Fruit fly (Drosophila melanogaster) whole organism, embryonic: ENCODE data around the gene CG13699.
A peak's percentile ranks its signal among the peaks of the same experiment; 100 is the strongest.

Source experiments
- CG15479 ChIP-seq: fragments of 200-800 bp; sonication (Bioruptor generic); optimal IDR thresholded peaks from 3 replicates; lab custom pipeline; 2019; ENCODE audit warnings: missing biosample characterization, mild to moderate bottlenecking, missing genetic modification characterization, moderate library complexity
- CG17802 ChIP-seq: fragments of 200-800 bp; sonication (Bioruptor generic); optimal IDR thresholded peaks from 2 replicates; lab custom pipeline; 2018; ENCODE audit warnings: missing biosample characterization, mild to moderate bottlenecking, missing genetic modification characterization, moderate library complexity
- CG18476 ChIP-seq: fragments of 200-800 bp; sonication (Bioruptor generic); optimal IDR thresholded peaks from 2 replicates; lab custom pipeline; 2016; ENCODE audit warnings: missing biosample characterization, mild to moderate bottlenecking, missing genetic modification characterization
- CG18619 ChIP-seq: fragments of 200-800 bp; sonication (Bioruptor generic); optimal IDR thresholded peaks from 3 replicates; lab custom pipeline; 2017; ENCODE audit warnings: missing biosample characterization, mild to moderate bottlenecking, missing genetic modification characterization
- CG2120 ChIP-seq: fragments of 200-800 bp; sonication (Bioruptor generic); optimal IDR thresholded peaks from 3 replicates; lab custom pipeline; 2016; ENCODE audit warnings: missing biosample characterization, missing genetic modification characterization
- CG31224 ChIP-seq: fragments of 200-800 bp; sonication (Bioruptor generic); IDR thresholded peaks from 2 replicates; pipeline ENCODE4 v1.3.6; 2022; ENCODE audit warnings: missing biosample characterization, missing genetic modification characterization
- CG34376 ChIP-seq: fragments of 200-800 bp; sonication (Bioruptor generic); optimal IDR thresholded peaks from 2 replicates; lab custom pipeline; 2018; ENCODE audit warnings: missing biosample characterization, mild to moderate bottlenecking, missing genetic modification characterization
- CG3726 ChIP-seq: fragments of 200-800 bp; sonication (Bioruptor generic); IDR thresholded peaks from 3 replicates; pipeline ENCODE4, ENCODE4 v1.3.6; 2022; ENCODE audit warnings: missing biosample characterization, missing genetic modification characterization
- CG4360 ChIP-seq: fragments of 200-800 bp; sonication (Bioruptor generic); IDR thresholded peaks from 2 replicates; pipeline ENCODE4 v1.3.6; 2022; ENCODE audit warnings: missing biosample characterization, missing genetic modification characterization
- CG6175 ChIP-seq: fragments of 200-800 bp; sonication (Bioruptor generic); IDR thresholded peaks from 3 replicates; pipeline ENCODE4 v1.3.6; 2022; ENCODE audit warnings: missing biosample characterization, missing genetic modification characterization
- CG7372 ChIP-seq: fragments of 200-800 bp; sonication (Bioruptor generic); IDR thresholded peaks from 2 replicates; pipeline ENCODE4 v1.3.6; 2022; ENCODE audit warnings: missing biosample characterization, missing genetic modification characterization
- CG8388 ChIP-seq: fragments of 200-800 bp; sonication (Bioruptor generic); optimal IDR thresholded peaks from 2 replicates; lab custom pipeline; 2019; ENCODE audit warnings: missing biosample characterization, mild to moderate bottlenecking, missing genetic modification characterization, moderate library complexity
- CHES-1-like ChIP-seq: fragments of 200-800 bp; sonication (Bioruptor generic); optimal IDR thresholded peaks from 2 replicates; lab custom pipeline; 2016; ENCODE audit warnings: missing biosample characterization, missing genetic modification characterization
- D19A ChIP-seq: fragments of 200-800 bp; optimal IDR thresholded peaks from 3 replicates; lab custom pipeline; 2019; ENCODE audit warnings: missing biosample characterization, mild to moderate bottlenecking, missing genetic modification characterization, moderate library complexity
- E2f2 ChIP-seq: fragments of 200-800 bp; sonication (Bioruptor generic); IDR thresholded peaks from 2 replicates; pipeline ENCODE4 v1.3.6; 2022; ENCODE audit warnings: missing biosample characterization, missing genetic modification characterization
- ERR ChIP-seq: fragments of 200-800 bp; sonication (Bioruptor generic); optimal IDR thresholded peaks from 2 replicates; lab custom pipeline; 2016; ENCODE audit warnings: missing biosample characterization, missing genetic modification characterization
- Ets65A ChIP-seq: fragments of 200-800 bp; sonication (Bioruptor generic); peaks from one replicate; lab custom pipeline; 2016; ENCODE audit warnings: missing biosample characterization, missing genetic modification characterization
- Lim3 ChIP-seq: fragments of 200-800 bp; sonication (Bioruptor generic); IDR thresholded peaks from 2 replicates; pipeline ENCODE4 v1.3.6; 2022; ENCODE audit warnings: missing biosample characterization, missing genetic modification characterization
- Mrtf ChIP-seq: fragments of 200-800 bp; sonication (Bioruptor generic); IDR thresholded peaks from 3 replicates; pipeline ENCODE4 v1.3.6; 2022; ENCODE audit warnings: missing biosample characterization, missing genetic modification characterization
- Xrp1 ChIP-seq: fragments of 200-800 bp; sonication (Bioruptor generic); IDR thresholded peaks from 2 replicates; pipeline ENCODE4 v1.3.6; 2022; ENCODE audit warnings: missing biosample characterization, missing genetic modification characterization
- abd-A ChIP-seq: fragments of 200-800 bp; sonication (Bioruptor generic); optimal IDR thresholded peaks from 3 replicates; lab custom pipeline; 2019; ENCODE audit warnings: missing biosample characterization, mild to moderate bottlenecking, missing genetic modification characterization, moderate library complexity
- ac ChIP-seq: fragments of 200-800 bp; sonication (Bioruptor generic); optimal IDR thresholded peaks from 3 replicates; lab custom pipeline; 2017; ENCODE audit warnings: missing biosample characterization, mild to moderate bottlenecking, missing genetic modification characterization
- cad ChIP-seq: fragments of >200 bp; optimal IDR thresholded peaks from 2 replicates; lab custom pipeline; 2017; ENCODE audit warnings: missing biosample characterization, missing genetic modification characterization
- cas ChIP-seq: fragments of 200-800 bp; sonication (Bioruptor generic); IDR thresholded peaks from 2 replicates; pipeline ENCODE4 v1.3.6; 2022; ENCODE audit warnings: missing biosample characterization, missing genetic modification characterization
- ci ChIP-seq: fragments of 200-800 bp; sonication (Bioruptor generic); IDR thresholded peaks from 3 replicates; pipeline ENCODE4 v1.3.6; 2022; ENCODE audit warnings: missing biosample characterization, missing genetic modification characterization
- croc ChIP-seq: fragments of 200-800 bp; sonication (Bioruptor generic); conservative IDR thresholded peaks from 3 replicates; pipeline ENCODE4 v1.3.6; 2022; ENCODE audit warnings: missing biosample characterization, missing genetic modification characterization
- danr ChIP-seq: fragments of 200-800 bp; sonication (Bioruptor generic); IDR thresholded peaks from 2 replicates; pipeline ENCODE4 v1.3.6; 2022; ENCODE audit warnings: missing biosample characterization, missing genetic modification characterization
- dpn ChIP-seq, 2 experiments: fragments of 200-800 bp; sonication (Bioruptor generic); optimal IDR thresholded peaks; 3 replicates each; lab custom pipeline; 2016; ENCODE audit warnings: missing biosample characterization in 2 of 2, missing genetic modification characterization in 2 of 2
- lmd ChIP-seq: fragments of 200-800 bp; sonication (Bioruptor generic); IDR thresholded peaks from 2 replicates; pipeline ENCODE4 v1.3.6; 2022; ENCODE audit warnings: missing biosample characterization, missing genetic modification characterization
- maf-S ChIP-seq: fragments of 200-800 bp; sonication (Bioruptor generic); optimal IDR thresholded peaks from 2 replicates; lab custom pipeline; 2016; ENCODE audit warnings: missing biosample characterization, missing genetic modification characterization
- nerfin-1 ChIP-seq: fragments of 200-800 bp; sonication (Bioruptor generic); optimal IDR thresholded peaks from 3 replicates; lab custom pipeline; 2019; ENCODE audit warnings: missing biosample characterization, mild to moderate bottlenecking, missing genetic modification characterization, moderate library complexity
- pan ChIP-seq, 4 experiments: fragments of >200 bp in 3 of 4; fragments of 200-800 bp in 1 of 4; sonication (Bioruptor generic) in 1 of 4; optimal IDR thresholded peaks in 3 of 4; IDR thresholded peaks in 1 of 4; 2 replicates each; pipeline versions ENCODE4 v1.3.6 to Lab custom; 2017 to 2022; ENCODE audit warnings: missing biosample characterization in 2 of 4, missing genetic modification characterization in 2 of 4, mixed read lengths in 1 of 4
- scrt ChIP-seq: fragments of 200-800 bp; sonication (Bioruptor generic); optimal IDR thresholded peaks from 2 replicates; lab custom pipeline; 2018; ENCODE audit warnings: missing biosample characterization, mild to moderate bottlenecking, missing genetic modification characterization, moderate library complexity
- sens ChIP-seq: fragments of 200-800 bp; sonication (Bioruptor generic); peaks from one replicate; lab custom pipeline; 2016; ENCODE audit warnings: missing biosample characterization, missing genetic modification characterization
- tll ChIP-seq, 2 experiments: fragments of 200-800 bp in 1 of 2; fragments of >200 bp in 1 of 2; sonication (Bioruptor generic) in 1 of 2; optimal IDR thresholded peaks; 2 replicates each; lab custom pipeline; 2017 to 2019; ENCODE audit warnings: missing biosample characterization in 2 of 2, missing genetic modification characterization in 2 of 2, mild to moderate bottlenecking in 1 of 2, moderate library complexity in 1 of 2
- tna ChIP-seq: fragments of 200-800 bp; sonication (Bioruptor generic); IDR thresholded peaks from 2 replicates; pipeline ENCODE4 v1.3.6; 2022; ENCODE audit warnings: missing biosample characterization, missing genetic modification characterization; ENCODE audit not compliant: partially characterized antibody
- tx ChIP-seq: fragments of 200-800 bp; sonication (Bioruptor generic); optimal IDR thresholded peaks from 2 replicates; lab custom pipeline; 2016; ENCODE audit warnings: missing biosample characterization, missing genetic modification characterization
- zen ChIP-seq: fragments of 200-800 bp; sonication (Bioruptor generic); optimal IDR thresholded peaks from 3 replicates; lab custom pipeline; 2018; ENCODE audit warnings: missing biosample characterization, mild to moderate bottlenecking, missing genetic modification characterization, moderate library complexity

CG13699 gene

DNA sequence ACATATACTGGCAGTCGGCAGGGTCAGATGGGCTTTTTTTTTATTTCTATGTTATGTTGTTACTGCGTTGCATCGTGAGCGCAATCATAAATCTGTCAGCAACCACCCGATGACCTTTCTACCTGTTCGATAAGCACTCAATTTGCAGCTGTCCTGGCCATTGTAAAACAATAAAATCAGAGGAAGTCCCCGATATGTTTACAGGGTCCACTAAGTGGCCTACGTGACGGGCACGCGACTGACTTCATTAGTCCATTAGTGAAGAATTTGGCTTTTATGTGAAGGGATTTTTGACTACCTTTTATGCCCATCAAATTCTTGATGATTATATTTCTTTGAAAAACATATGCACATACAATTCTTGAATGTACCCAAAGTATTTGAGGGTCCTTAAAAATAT, 24.0 kb downstream of the CG13699 start:
- no peak for TF ChIP-seq ERR (GFP tag; lab: Kevin White, UChicago)
- TF ChIP-seq CG7372 (GFP tag; lab: Robert Waterston, UW): no peak
- TF ChIP-seq tll (GFP tag; optimal IDR thresholded peaks at IDR 0.05; lab: Kevin White, UChicago): peak in 1 of 2 experiments; percentile 77
- peak; percentile 84 for TF ChIP-seq zen (tag; lab: Kevin White, UChicago)
- no peak for TF ChIP-seq tx (GFP tag; lab: Kevin White, UChicago)
- peak; percentile 40 for TF ChIP-seq CG15479 (GFP tag; lab: Kevin White, UChicago)
- no peak for TF ChIP-seq CG2120 (GFP tag; lab: Kevin White, UChicago)
- TF ChIP-seq ac (GFP tag; lab: Kevin White, UChicago): peak; percentile 40
- TF ChIP-seq cad: peak; percentile 96
- no peak for TF ChIP-seq CG18619 (GFP tag; lab: Kevin White, UChicago)
- no peak for TF ChIP-seq CHES-1-like (GFP tag; lab: Kevin White, UChicago)

DNA sequence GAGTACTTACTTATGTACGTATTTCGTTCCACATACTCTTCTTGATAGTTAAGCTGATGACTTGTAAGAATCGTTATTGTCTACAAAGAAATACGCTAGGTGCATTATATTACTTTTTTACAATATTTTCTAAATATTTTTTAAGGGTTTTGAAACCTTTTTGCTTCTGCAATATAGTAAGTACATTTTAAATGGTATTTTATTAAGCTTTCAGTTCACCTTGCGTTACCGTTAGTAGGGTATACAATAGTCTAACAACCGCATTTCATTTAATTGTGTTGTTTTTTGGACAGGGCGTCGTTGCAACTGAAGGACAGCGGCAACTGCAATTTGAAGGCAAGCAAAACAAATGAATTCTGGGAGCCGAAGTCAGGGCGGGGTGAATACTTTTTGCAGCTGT, 25.1 kb downstream of the CG13699 start:
- no peak for TF ChIP-seq Lim3 (GFP tag; lab: Robert Waterston, UW)
- TF ChIP-seq Xrp1 (GFP tag; lab: Robert Waterston, UW): 0 out of 2 replicates have a peak, but pooled peaks have one; percentile 6
- no peak for TF ChIP-seq abd-A
- peak; percentile 32 for TF ChIP-seq sens (GFP tag; lab: Kevin White, UChicago)
- peak; percentile 73 for TF ChIP-seq D19A (tag; lab: Kevin White, UChicago)
- TF ChIP-seq, all 482 proteins: peak for 3

dm6 chr3L:18132589-18132988, 29.7 kb downstream of the CG13699 start, which contains the start of gene Cyp312a1:
Gene Cyp312a1 (minus strand): TSS chr3L:18132689.
- TF ChIP-seq tna (GFP tag; lab: Robert Waterston, UW) (no peak), E2f2 (GFP tag; lab: Robert Waterston, UW) (no peak), maf-S (GFP tag; lab: Kevin White, UChicago) (no peak), croc (no peak), dpn (GFP tag; optimal IDR thresholded peaks at IDR 0.05; lab: Kevin White, UChicago) (no peak), CG4360 (GFP tag; lab: Robert Waterston, UW) (no peak), CG8388 (GFP tag; lab: Kevin White, UChicago) (no peak), CG6175 (GFP tag; lab: Robert Waterston, UW) (no peak), ci (GFP tag; lab: Robert Waterston, UW) (no peak), lmd (GFP tag; lab: Robert Waterston, UW) (no peak), CG18476 (GFP tag; lab: Kevin White, UChicago) (no peak), nerfin-1 (tag; lab: Kevin White, UChicago) (no peak), CG17802 (tag; lab: Kevin White, UChicago) (no peak), cas (GFP tag; lab: Robert Waterston, UW) (no peak), CG31224 (GFP tag; lab: Robert Waterston, UW) (no peak), CG3726 (GFP tag; lab: Robert Waterston, UW) (no peak), danr (no peak), CG34376 (GFP tag; lab: Kevin White, UChicago) (no peak), scrt (GFP tag; lab: Kevin White, UChicago) (no peak)

DNA sequence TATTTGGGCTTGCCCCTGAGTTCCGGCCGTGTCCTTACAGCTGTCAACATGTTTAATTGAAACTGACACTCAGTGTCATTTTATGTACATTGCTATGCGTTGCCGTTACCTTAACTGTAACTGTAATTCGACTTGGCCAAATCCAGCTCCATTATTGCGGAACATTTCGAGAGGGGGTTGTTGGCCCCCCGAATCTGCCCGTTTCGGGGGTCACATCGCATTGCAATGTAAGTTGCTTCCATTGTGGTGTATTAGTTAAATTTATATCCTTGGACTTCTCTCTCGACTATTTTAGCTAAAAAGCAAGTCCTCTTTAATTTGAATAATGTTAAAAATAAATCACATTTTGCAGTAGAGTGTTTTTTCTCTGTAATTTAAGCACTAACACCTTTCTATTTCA, 38.2 kb downstream of the CG13699 start:
- TF ChIP-seq Ets65A (GFP tag; lab: Kevin White, UChicago) (peak; percentile 38), Mrtf (GFP tag; lab: Robert Waterston, UW) (0 out of 3 replicates have a peak, but pooled peaks have one; percentile 20), pan (optimal IDR thresholded peaks at IDR 0.05; lab: Kevin White, UChicago) (no peak), pan (GFP tag; optimal IDR thresholded peaks at IDR 0.05 in 1 of 2, IDR thresholded peaks at IDR 0.05 in 1 of 2) (no peak)
